Fruit fly (Drosophila melanogaster) whole organism, embryonic: ENCODE results near the gene Kal1.

Experiments
- CG10147 ChIP-seq: fragments of 200-800 bp; sonication (Bioruptor generic); optimal IDR thresholded peaks from 2 replicates; lab custom pipeline; 2019; ENCODE audit warnings: missing biosample characterization, mild to moderate bottlenecking, missing genetic modification characterization, moderate library complexity
- CG10979 ChIP-seq: fragments of 200-800 bp; sonication (Bioruptor generic); optimal IDR thresholded peaks from 2 replicates; lab custom pipeline; 2018; ENCODE audit warnings: missing biosample characterization, mild to moderate bottlenecking, missing genetic modification characterization, moderate library complexity
- CG11560 ChIP-seq: fragments of 200-800 bp; sonication (Bioruptor generic); IDR thresholded peaks from 3 replicates; pipeline ENCODE4 v1.3.6; 2022; ENCODE audit warnings: missing biosample characterization, missing genetic modification characterization
- CG11696 ChIP-seq: fragments of 200-800 bp; sonication (Bioruptor generic); IDR thresholded peaks from 2 replicates; pipeline ENCODE4 v1.3.6; 2022; ENCODE audit warnings: missing biosample characterization, missing genetic modification characterization
- CG14441 ChIP-seq: fragments of 200-800 bp; sonication (Bioruptor generic); IDR thresholded peaks from 2 replicates; pipeline ENCODE4 v1.3.6; 2022; ENCODE audit warnings: missing biosample characterization, missing genetic modification characterization
- CG14710 ChIP-seq: fragments of 200-800 bp; sonication (Bioruptor generic); optimal IDR thresholded peaks from 3 replicates; lab custom pipeline; 2019; ENCODE audit warnings: missing biosample characterization, mild to moderate bottlenecking, missing genetic modification characterization, moderate library complexity
- CG15479 ChIP-seq: fragments of 200-800 bp; sonication (Bioruptor generic); optimal IDR thresholded peaks from 3 replicates; lab custom pipeline; 2019; ENCODE audit warnings: missing biosample characterization, mild to moderate bottlenecking, missing genetic modification characterization, moderate library complexity
- CG30020 ChIP-seq: fragments of 200-800 bp; optimal IDR thresholded peaks from 2 replicates; lab custom pipeline; 2019; ENCODE audit warnings: missing biosample characterization, mild to moderate bottlenecking, missing genetic modification characterization, moderate library complexity
- CG33213 ChIP-seq: fragments of 200-800 bp; sonication (Bioruptor generic); optimal IDR thresholded peaks from 3 replicates; lab custom pipeline; 2016; ENCODE audit warnings: missing biosample characterization, missing genetic modification characterization
- CG34376 ChIP-seq: fragments of 200-800 bp; sonication (Bioruptor generic); optimal IDR thresholded peaks from 2 replicates; lab custom pipeline; 2018; ENCODE audit warnings: missing biosample characterization, mild to moderate bottlenecking, missing genetic modification characterization
- CG34422 ChIP-seq: fragments of 200-800 bp; sonication (Bioruptor generic); IDR thresholded peaks from 3 replicates; pipeline ENCODE4 v1.3.6; 2022; ENCODE audit warnings: missing biosample characterization, missing genetic modification characterization
- CG3726 ChIP-seq: fragments of 200-800 bp; sonication (Bioruptor generic); IDR thresholded peaks from 3 replicates; pipeline ENCODE4, ENCODE4 v1.3.6; 2022; ENCODE audit warnings: missing biosample characterization, missing genetic modification characterization
- CG4404 ChIP-seq: fragments of 200-800 bp; sonication (Bioruptor generic); IDR thresholded peaks from 2 replicates; pipeline ENCODE4 v1.3.6; 2022; ENCODE audit warnings: missing biosample characterization, missing genetic modification characterization
- CG5245 ChIP-seq: fragments of 200-800 bp; sonication (Bioruptor generic); optimal IDR thresholded peaks from 3 replicates; lab custom pipeline; 2016; ENCODE audit warnings: missing biosample characterization, missing genetic modification characterization
- CG7839 ChIP-seq: fragments of 200-800 bp; sonication (Bioruptor generic); optimal IDR thresholded peaks from 3 replicates; lab custom pipeline; 2018; ENCODE audit warnings: missing biosample characterization, mild to moderate bottlenecking, missing genetic modification characterization, moderate library complexity
- CG8944 ChIP-seq: fragments of 200-800 bp; sonication (Bioruptor generic); optimal IDR thresholded peaks from 3 replicates; lab custom pipeline; 2016; ENCODE audit warnings: missing biosample characterization, missing genetic modification characterization
- CTCF ChIP-seq: fragments of 200-800 bp; sonication (Bioruptor generic); optimal IDR thresholded peaks from 2 replicates; lab custom pipeline; 2017; ENCODE audit warnings: missing biosample characterization, mild to moderate bottlenecking, missing genetic modification characterization, moderate library complexity
- MBD-R2 ChIP-seq: fragments of 200-800 bp; sonication (Bioruptor generic); IDR thresholded peaks from 2 replicates; pipeline ENCODE4 v1.3.6; 2022; ENCODE audit warnings: missing biosample characterization, missing genetic modification characterization
- MESR4 ChIP-seq: fragments of 200-800 bp; sonication (Bioruptor generic); optimal IDR thresholded peaks from 2 replicates; lab custom pipeline; 2018; ENCODE audit warnings: missing biosample characterization, mild to moderate bottlenecking, missing genetic modification characterization, moderate library complexity
- Mrtf ChIP-seq: fragments of 200-800 bp; sonication (Bioruptor generic); IDR thresholded peaks from 3 replicates; pipeline ENCODE4 v1.3.6; 2022; ENCODE audit warnings: missing biosample characterization, missing genetic modification characterization
- Oaz ChIP-seq: fragments of 200-800 bp; sonication (Bioruptor generic); IDR thresholded peaks from 2 replicates; pipeline ENCODE4 v1.3.6; 2022; ENCODE audit warnings: missing biosample characterization, missing genetic modification characterization
- Optix ChIP-seq: fragments of 200-800 bp; sonication (Bioruptor generic); IDR thresholded peaks from 3 replicates; pipeline ENCODE4 v1.3.6; 2022; ENCODE audit warnings: missing biosample characterization, missing genetic modification characterization
- Sin3A ChIP-seq: fragments of >200 bp; optimal IDR thresholded peaks from 2 replicates; lab custom pipeline; 2018
- Xrp1 ChIP-seq: fragments of 200-800 bp; sonication (Bioruptor generic); IDR thresholded peaks from 2 replicates; pipeline ENCODE4 v1.3.6; 2022; ENCODE audit warnings: missing biosample characterization, missing genetic modification characterization
- amos ChIP-seq: fragments of 200-800 bp; sonication (Bioruptor generic); IDR thresholded peaks from 2 replicates; pipeline ENCODE4 v1.3.6; 2022; ENCODE audit warnings: missing biosample characterization, missing genetic modification characterization; ENCODE audit not compliant: partially characterized antibody
- az2 ChIP-seq: fragments of 200-800 bp; sonication (Bioruptor generic); optimal IDR thresholded peaks from 3 replicates; lab custom pipeline; 2016; ENCODE audit warnings: missing biosample characterization, missing genetic modification characterization
- bab2 ChIP-seq: fragments of 200-800 bp; sonication (Bioruptor generic); optimal IDR thresholded peaks from 2 replicates; lab custom pipeline; 2016; ENCODE audit warnings: missing biosample characterization, missing genetic modification characterization
- chif ChIP-seq, 2 experiments: fragments of 200-800 bp; sonication (Bioruptor generic); optimal IDR thresholded peaks; 3 replicates each; lab custom pipeline; 2016; ENCODE audit warnings: missing biosample characterization in 2 of 2, missing genetic modification characterization in 2 of 2
- croc ChIP-seq: fragments of 200-800 bp; sonication (Bioruptor generic); conservative IDR thresholded peaks from 3 replicates; pipeline ENCODE4 v1.3.6; 2022; ENCODE audit warnings: missing biosample characterization, missing genetic modification characterization
- crp ChIP-seq, 2 experiments: fragments of 200-800 bp; sonication (Bioruptor generic); optimal IDR thresholded peaks; 2 replicates in 1 of 2; 3 replicates in 1 of 2; lab custom pipeline; 2017; ENCODE audit warnings: missing biosample characterization in 2 of 2, missing genetic modification characterization in 2 of 2, mild to moderate bottlenecking in 1 of 2, moderate library complexity in 1 of 2
- cwo ChIP-seq: fragments of 200-800 bp; sonication (Bioruptor generic); optimal IDR thresholded peaks from 3 replicates; lab custom pipeline; 2017; ENCODE audit warnings: missing biosample characterization, missing genetic modification characterization, mild to moderate bottlenecking, moderate library complexity, missing genetic modification reagents
- danr ChIP-seq: fragments of 200-800 bp; sonication (Bioruptor generic); IDR thresholded peaks from 2 replicates; pipeline ENCODE4 v1.3.6; 2022; ENCODE audit warnings: missing biosample characterization, missing genetic modification characterization
- fd96Cb ChIP-seq: fragments of 200-800 bp; sonication (Bioruptor generic); optimal IDR thresholded peaks from 2 replicates; lab custom pipeline; 2018; ENCODE audit warnings: missing biosample characterization, mild to moderate bottlenecking, missing genetic modification characterization, moderate library complexity
- fru ChIP-seq: fragments of >200 bp; optimal IDR thresholded peaks from 2 replicates; lab custom pipeline; 2017
- gcm2 ChIP-seq: fragments of 200-800 bp; sonication (Bioruptor generic); optimal IDR thresholded peaks from 2 replicates; lab custom pipeline; 2016; ENCODE audit warnings: missing biosample characterization, missing genetic modification characterization
- gem ChIP-seq: fragments of 200-800 bp; sonication (Bioruptor generic); optimal IDR thresholded peaks from 2 replicates; lab custom pipeline; 2019; ENCODE audit warnings: missing biosample characterization, mild to moderate bottlenecking, missing genetic modification characterization, moderate library complexity
- grn ChIP-seq: fragments of 200-800 bp; sonication (Bioruptor generic); optimal IDR thresholded peaks from 3 replicates; lab custom pipeline; 2017; ENCODE audit warnings: missing biosample characterization, missing genetic modification characterization
- h ChIP-seq: fragments of >200 bp; optimal IDR thresholded peaks from 2 replicates; lab custom pipeline; 2017
- hbn ChIP-seq: fragments of 200-800 bp; sonication (Bioruptor generic); IDR thresholded peaks from 2 replicates; pipeline ENCODE4 v1.3.6; 2022; ENCODE audit warnings: missing biosample characterization, missing genetic modification characterization; ENCODE audit not compliant: partially characterized antibody
- insv ChIP-seq, 2 experiments: fragments of 200-800 bp; sonication (Bioruptor generic); optimal IDR thresholded peaks; 3 replicates each; lab custom pipeline; 2016 to 2018; ENCODE audit warnings: missing biosample characterization in 2 of 2, missing genetic modification characterization in 2 of 2
- kay ChIP-seq: fragments of 200-800 bp; sonication (Bioruptor generic); optimal IDR thresholded peaks from 2 replicates; lab custom pipeline; 2016; ENCODE audit warnings: missing biosample characterization, missing genetic modification characterization
- lilli ChIP-seq: fragments of 200-800 bp; sonication (Bioruptor generic); optimal IDR thresholded peaks from 3 replicates; lab custom pipeline; 2016; ENCODE audit warnings: missing biosample characterization, missing genetic modification characterization
- org-1 ChIP-seq: fragments of 200-800 bp; sonication (Bioruptor generic); optimal IDR thresholded peaks from 2 replicates; lab custom pipeline; 2017; ENCODE audit warnings: missing biosample characterization, missing genetic modification characterization
- pho ChIP-seq: fragments of 200-800 bp; sonication (Bioruptor generic); optimal IDR thresholded peaks from 2 replicates; lab custom pipeline; 2016; ENCODE audit warnings: missing biosample characterization, missing genetic modification characterization
- pita ChIP-seq: fragments of 200-800 bp; sonication (Bioruptor generic); optimal IDR thresholded peaks from 2 replicates; lab custom pipeline; 2017; ENCODE audit warnings: missing biosample characterization, mild to moderate bottlenecking, missing genetic modification characterization
- ranshi ChIP-seq: fragments of 200-800 bp; sonication (Bioruptor generic); IDR thresholded peaks from 2 replicates; pipeline ENCODE4 v1.3.6; 2022; ENCODE audit warnings: missing biosample characterization, missing genetic modification characterization
- repo ChIP-seq: fragments of 200-800 bp; sonication (Bioruptor generic); optimal IDR thresholded peaks from 2 replicates; lab custom pipeline; 2016; ENCODE audit warnings: missing biosample characterization, missing genetic modification characterization
- sens-2 ChIP-seq: fragments of 200-800 bp; sonication (Bioruptor generic); IDR thresholded peaks from 2 replicates; pipeline ENCODE4 v1.3.6; 2022; ENCODE audit warnings: missing biosample characterization, missing genetic modification characterization
- slp2 ChIP-seq: fragments of 200-800 bp; sonication (Bioruptor generic); optimal IDR thresholded peaks from 2 replicates; lab custom pipeline; 2016; ENCODE audit warnings: missing biosample characterization, missing genetic modification characterization
- sna ChIP-seq: fragments of 200-800 bp; sonication (Bioruptor generic); IDR thresholded peaks from 2 replicates; pipeline ENCODE4 v1.3.6; 2022; ENCODE audit warnings: missing biosample characterization, missing genetic modification characterization; ENCODE audit not compliant: partially characterized antibody

The Kal1 gene

DNA sequence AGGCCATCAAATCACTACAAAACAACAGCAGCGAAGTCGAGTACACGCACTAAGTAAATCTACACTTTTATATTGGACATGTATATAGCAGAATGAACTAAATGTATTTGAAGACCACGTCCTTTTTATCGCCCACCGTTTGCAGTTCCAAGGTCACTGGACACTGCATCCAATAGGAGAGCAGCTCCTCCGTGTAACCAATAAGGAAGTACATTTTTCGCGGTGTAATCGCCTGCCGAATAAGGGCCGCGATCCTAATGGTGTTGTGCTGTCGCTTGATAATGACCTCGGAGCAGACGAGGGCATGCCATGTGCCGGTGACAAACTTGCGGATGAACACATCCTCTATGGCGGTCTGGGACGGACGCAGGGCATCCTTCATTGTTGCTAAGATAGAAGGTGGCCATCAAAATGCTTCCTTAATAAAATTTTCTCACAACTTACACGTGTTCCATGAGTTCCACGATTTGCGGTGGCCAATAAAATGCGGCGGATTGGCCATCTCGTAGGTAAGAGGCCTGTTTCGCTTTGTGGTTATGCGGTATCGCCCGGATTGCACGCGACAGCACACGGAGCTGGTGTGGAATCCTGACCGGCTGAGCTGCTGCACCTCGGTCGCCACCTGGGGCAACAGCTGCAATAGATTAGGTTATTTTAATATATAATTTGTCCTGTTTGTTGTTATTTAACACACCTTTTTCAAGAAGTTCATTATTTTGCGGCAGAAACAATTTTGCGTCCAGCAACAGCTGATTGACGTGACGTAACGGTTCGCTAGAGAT is 21.8 kb downstream of the Kal1 start, which contains the start of gene mRpS24 (continued):
- TF ChIP-seq Oaz (GFP tag; lab: Robert Waterston, UW): no peak
- TF ChIP-seq crp (GFP tag; optimal IDR thresholded peaks at IDR 0.05; lab: Kevin White, UChicago): peak in 1 of 2 experiments; percentile 88
- peak; percentile 67 for TF ChIP-seq MBD-R2
- TF ChIP-seq CG10147 (GFP tag; lab: Kevin White, UChicago): no peak
- TF ChIP-seq danr (GFP tag; lab: Robert Waterston, UW): no peak
- peak; percentile 52 for TF ChIP-seq MESR4 (GFP tag; lab: Kevin White, UChicago)
- no peak for TF ChIP-seq az2 (GFP tag; lab: Kevin White, UChicago)
- TF ChIP-seq CG30020 (tag; lab: Kevin White, UChicago): no peak
- peak; percentile 51; the same call in 1 of the 3 replicates for TF ChIP-seq CG34422 (GFP tag; lab: Robert Waterston, UW)
- 0 out of 2 replicates have a peak, but pooled peaks have one; percentile 58 for TF ChIP-seq hbn (GFP tag; lab: Robert Waterston, UW)

DNA sequence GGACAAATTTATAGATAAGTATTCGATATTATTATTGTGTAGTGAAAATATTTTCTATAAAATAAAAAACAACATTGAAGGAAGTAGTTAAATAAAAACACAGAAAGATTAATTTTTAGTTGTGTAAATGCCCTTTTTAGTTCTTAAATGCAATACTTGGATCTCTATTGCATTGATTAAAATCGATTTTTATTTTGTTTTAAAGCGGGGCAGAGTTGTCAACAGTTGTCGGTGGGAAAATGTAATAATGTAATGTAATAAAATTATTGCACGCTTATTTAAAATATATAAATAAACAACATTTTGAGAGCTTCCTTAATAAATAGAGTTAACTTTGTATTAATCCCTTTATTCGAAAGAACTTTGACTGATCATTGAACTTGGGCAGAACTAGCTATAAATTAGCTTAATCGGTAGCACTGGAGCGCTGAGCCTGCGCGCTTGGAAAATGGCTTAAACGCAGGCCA is 22.4 kb downstream of the Kal1 start, which contains the start of gene Apc2:
Gene Apc2 (plus strand): TSS at position 411 of the 467 bp plus-strand sequence.
- TF ChIP-seq CG7839 (tag; lab: Kevin White, UChicago) (peak; percentile 74), CG15479 (GFP tag; lab: Kevin White, UChicago) (no peak), Sin3A (no peak), pita (GFP tag; lab: Kevin White, UChicago) (no peak), bab2 (GFP tag; lab: Kevin White, UChicago) (peak; percentile 49), Xrp1 (GFP tag; lab: Robert Waterston, UW) (peak; percentile 76), az2 (GFP tag; lab: Kevin White, UChicago) (peak; percentile 72), fd96Cb (tag; lab: Kevin White, UChicago) (peak; percentile 62), fru (lab: Kevin White, UChicago) (no peak), ranshi (GFP tag; lab: Robert Waterston, UW) (peak; percentile 60; the same call in 1 of the 2 replicates), sna (GFP tag; lab: Robert Waterston, UW) (no peak), chif (GFP tag; optimal IDR thresholded peaks at IDR 0.05; lab: Kevin White, UChicago) (peak in 1 of 2 experiments; percentile 25), CG8944 (GFP tag; lab: Kevin White, UChicago) (no peak), CG3726 (GFP tag; lab: Robert Waterston, UW) (no peak), CTCF (GFP tag; lab: Kevin White, UChicago) (no peak), slp2 (GFP tag; lab: Kevin White, UChicago) (peak; percentile 24), CG10979 (tag; lab: Kevin White, UChicago) (peak; percentile 62), gcm2 (GFP tag; lab: Kevin White, UChicago) (no peak), CG5245 (peak; percentile 42), insv (GFP tag; optimal IDR thresholded peaks at IDR 0.05; lab: Kevin White, UChicago) (no peak), pho (GFP tag; lab: Kevin White, UChicago) (peak; percentile 2), cwo (GFP tag; lab: Kevin White, UChicago) (no peak), amos (GFP tag; lab: Robert Waterston, UW) (peak; percentile 52), Optix (GFP tag; lab: Robert Waterston, UW) (no peak), CG4404 (GFP tag; lab: Robert Waterston, UW) (peak; percentile 56), CG14441 (GFP tag; lab: Robert Waterston, UW) (peak; percentile 64; the same call in 1 of the 2 replicates), Mrtf (GFP tag; lab: Robert Waterston, UW) (no peak), grn (GFP tag; lab: Kevin White, UChicago) (no peak), sens-2 (GFP tag; lab: Robert Waterston, UW) (no peak), CG33213 (GFP tag; lab: Kevin White, UChicago) (no peak), CG11560 (tag; lab: Robert Waterston, UW) (peak; percentile 89), lilli (peak; percentile 57), repo (GFP tag; lab: Kevin White, UChicago) (no peak), kay (GFP tag; lab: Kevin White, UChicago) (no peak), CG11696 (GFP tag; lab: Robert Waterston, UW) (no peak), CG34376 (GFP tag; lab: Kevin White, UChicago) (peak; percentile 9), h (lab: Kevin White, UChicago) (no peak), gem (tag; lab: Kevin White, UChicago) (peak; percentile 80), org-1 (GFP tag; lab: Kevin White, UChicago) (no peak), croc (GFP tag; lab: Robert Waterston, UW) (no peak), CG14710 (peak; percentile 80)
